Fruit fly (Drosophila melanogaster) whole organism, pupa: ENCODE data around the gene ringer.

Source experiments
- CG10348 ChIP-seq: fragments of 200-800 bp; sonication (Bioruptor generic); IDR thresholded peaks from 2 replicates; pipeline ENCODE4 v1.3.6; 2022; ENCODE audit warnings: missing biosample characterization, missing genetic modification characterization
- CG12605 ChIP-seq: fragments of 200-800 bp; sonication (Bioruptor generic); IDR thresholded peaks from 2 replicates; pipeline ENCODE4 v1.3.6; 2022; ENCODE audit warnings: missing biosample characterization, missing genetic modification characterization
- CG13204 ChIP-seq: fragments of 200-800 bp; sonication (Bioruptor generic); optimal IDR thresholded peaks from 2 replicates; lab custom pipeline; 2018; ENCODE audit warnings: missing biosample characterization, mild to moderate bottlenecking, missing genetic modification characterization, moderate library complexity
- CG14655 ChIP-seq: fragments of 200-800 bp; sonication (Bioruptor generic); optimal IDR thresholded peaks from 3 replicates; lab custom pipeline; 2017; ENCODE audit warnings: mild to moderate bottlenecking, missing biosample characterization, missing genetic modification reagents, missing genetic modification characterization
- CG15710 ChIP-seq: fragments of 200-800 bp; sonication (Bioruptor generic); optimal IDR thresholded peaks from 2 replicates; lab custom pipeline; 2018; ENCODE audit warnings: missing biosample characterization, mild to moderate bottlenecking, missing genetic modification characterization, moderate library complexity
- CG17806 ChIP-seq: fragments of 200-800 bp; sonication (Bioruptor generic); optimal IDR thresholded peaks from 2 replicates; lab custom pipeline; 2018; ENCODE audit warnings: missing biosample characterization, mild to moderate bottlenecking, missing genetic modification characterization, moderate library complexity
- CG32121 ChIP-seq: fragments of 200-800 bp; sonication (Bioruptor generic); IDR thresholded peaks from 2 replicates; pipeline ENCODE4 v1.3.6; 2022; ENCODE audit warnings: missing biosample characterization, missing genetic modification characterization
- CG34367 ChIP-seq: fragments of 200-800 bp; sonication (Bioruptor generic); optimal IDR thresholded peaks from 2 replicates; lab custom pipeline; 2018; ENCODE audit warnings: missing biosample characterization, mild to moderate bottlenecking, missing genetic modification characterization
- CG4496 ChIP-seq: fragments of 200-800 bp; sonication (Bioruptor generic); IDR thresholded peaks from 3 replicates; pipeline ENCODE4 v1.3.6; 2022; ENCODE audit warnings: missing biosample characterization, missing genetic modification characterization
- CG8159 ChIP-seq: fragments of 200-800 bp; sonication (Bioruptor generic); optimal IDR thresholded peaks from 3 replicates; lab custom pipeline; 2018; ENCODE audit warnings: missing biosample characterization, mild to moderate bottlenecking, missing genetic modification characterization, moderate library complexity
- CG8301 ChIP-seq: fragments of 200-800 bp; sonication (Bioruptor generic); optimal IDR thresholded peaks from 2 replicates; lab custom pipeline; 2018; ENCODE audit warnings: missing biosample characterization, mild to moderate bottlenecking, missing genetic modification characterization
- CG9948 ChIP-seq: fragments of 200-800 bp; sonication (Bioruptor generic); optimal IDR thresholded peaks from 2 replicates; lab custom pipeline; 2018; ENCODE audit warnings: missing biosample characterization, mild to moderate bottlenecking, missing genetic modification characterization, moderate library complexity
- D1 ChIP-seq: fragments of 200-800 bp; sonication (Bioruptor generic); optimal IDR thresholded peaks from 2 replicates; lab custom pipeline; 2018; ENCODE audit warnings: missing biosample characterization, mild to moderate bottlenecking, missing genetic modification characterization, moderate library complexity
- EcR ChIP-seq: fragments of 200-800 bp; sonication (Bioruptor generic); optimal IDR thresholded peaks from 3 replicates; lab custom pipeline; 2019; ENCODE audit warnings: missing biosample characterization, missing genetic modification characterization, mild to moderate bottlenecking, moderate library complexity, missing genetic modification reagents
- Ets98B ChIP-seq: fragments of 200-800 bp; sonication (Bioruptor generic); IDR thresholded peaks from 2 replicates; pipeline ENCODE4 v1.3.6; 2022; ENCODE audit warnings: missing biosample characterization, missing genetic modification characterization
- Pif1A ChIP-seq: fragments of 200-800 bp; sonication (Bioruptor generic); optimal IDR thresholded peaks from 3 replicates; lab custom pipeline; 2016; ENCODE audit warnings: missing biosample characterization, missing genetic modification characterization
- Pif1B ChIP-seq: fragments of 200-800 bp; sonication (Bioruptor generic); optimal IDR thresholded peaks from 3 replicates; lab custom pipeline; 2016; ENCODE audit warnings: missing biosample characterization, missing genetic modification characterization
- Snoo ChIP-seq: fragments of 200-800 bp; sonication (Bioruptor generic); optimal IDR thresholded peaks from 3 replicates; lab custom pipeline; 2017; ENCODE audit warnings: missing biosample characterization, mild to moderate bottlenecking, missing genetic modification characterization, inconsistent platforms
- fd96Ca ChIP-seq: fragments of 200-800 bp; sonication (Bioruptor generic); IDR thresholded peaks from 3 replicates; pipeline ENCODE4 v1.3.6; 2022; ENCODE audit warnings: missing biosample characterization, missing genetic modification characterization
- gl ChIP-seq: fragments of 200-800 bp; sonication (Bioruptor generic); optimal IDR thresholded peaks from 2 replicates; lab custom pipeline; 2018; ENCODE audit warnings: missing biosample characterization, mild to moderate bottlenecking, missing genetic modification characterization
- rn ChIP-seq: fragments of 200-800 bp; sonication (Bioruptor generic); IDR thresholded peaks from 2 replicates; pipeline ENCODE4 v1.3.6; 2022; ENCODE audit warnings: missing biosample characterization, missing genetic modification characterization

Gene ringer

dm6 chr3L:16362119-16362653 is 3.0 kb upstream of the ringer start, which contains the start of gene Cpr72Ea:
Gene Cpr72Ea, plus strand, starts transcription at chr3L:16362603.
- no peak for TF ChIP-seq CG13204 (GFP tag; lab: Kevin White, UChicago)
- TF ChIP-seq CG8301, result no peak
- TF ChIP-seq CG17806, result peak; percentile 6
- no peak for TF ChIP-seq Ets98B
- no peak for TF ChIP-seq Pif1A (GFP tag; lab: Kevin White, UChicago)
- TF ChIP-seq gl (tag; lab: Kevin White, UChicago), result no peak
- TF ChIP-seq EcR (GFP tag; lab: Kevin White, UChicago), result no peak
- peak; percentile 73 for TF ChIP-seq CG9948 (tag; lab: Kevin White, UChicago)
- no peak for TF ChIP-seq CG12605 (GFP tag; lab: Robert Waterston, UW)
- TF ChIP-seq CG4496 (GFP tag; lab: Robert Waterston, UW), result no peak
- TF ChIP-seq D1, result peak; percentile 49
- peak; percentile 72 for TF ChIP-seq CG8159
- TF ChIP-seq fd96Ca, result no peak
- no peak for TF ChIP-seq rn (GFP tag; lab: Robert Waterston, UW)
- peak; percentile 17 for TF ChIP-seq CG34367 (tag; lab: Kevin White, UChicago)
- TF ChIP-seq CG14655, result peak; percentile 39
- no peak for TF ChIP-seq CG10348 (GFP tag; lab: Robert Waterston, UW)
- TF ChIP-seq Pif1B (GFP tag; lab: Kevin White, UChicago), result no peak
- peak; percentile 55 for TF ChIP-seq CG15710 (tag; lab: Kevin White, UChicago)
- no peak for TF ChIP-seq CG32121
- TF ChIP-seq Snoo, result no peak

- peak; percentile 98 for TF ChIP-seq CG8159
- TF ChIP-seq CG4496 (GFP tag; lab: Robert Waterston, UW), result no peak
- no peak for TF ChIP-seq CG10348 (GFP tag; lab: Robert Waterston, UW)
- no peak for TF ChIP-seq CG32121
- TF ChIP-seq CG9948 (tag; lab: Kevin White, UChicago), result peak; percentile 98
- peak; percentile 67 for TF ChIP-seq CG8301
- peak; percentile 84 for TF ChIP-seq Pif1B (GFP tag; lab: Kevin White, UChicago)
- TF ChIP-seq CG15710 (tag; lab: Kevin White, UChicago), result peak; percentile 97
- TF ChIP-seq D1, result peak; percentile 93
- no peak for TF ChIP-seq rn (GFP tag; lab: Robert Waterston, UW)
- TF ChIP-seq CG13204 (GFP tag; lab: Kevin White, UChicago), result peak; percentile 90
- TF ChIP-seq CG34367 (tag; lab: Kevin White, UChicago), result peak; percentile 95
- no peak for TF ChIP-seq Ets98B
- peak; percentile 83 for TF ChIP-seq Pif1A (GFP tag; lab: Kevin White, UChicago)
- peak; percentile 91 for TF ChIP-seq EcR (GFP tag; lab: Kevin White, UChicago)
- TF ChIP-seq CG12605 (GFP tag; lab: Robert Waterston, UW), result no peak
- TF ChIP-seq CG14655, result peak; percentile 83
- TF ChIP-seq Snoo, result peak; percentile 73
- 0 out of 3 replicates have a peak, but pooled peaks have one; percentile 22 for TF ChIP-seq fd96Ca
- TF ChIP-seq CG17806, result peak; percentile 94
- peak; percentile 86 for TF ChIP-seq gl (tag; lab: Kevin White, UChicago)
These were observed 2.1 kb upstream of the ringer start for dm6 chr3L:16361200-16361815.

- TF ChIP-seq gl (tag; lab: Kevin White, UChicago) (no peak), CG8159 (no peak), rn (GFP tag; lab: Robert Waterston, UW) (no peak), CG12605 (GFP tag; lab: Robert Waterston, UW) (no peak), Pif1B (GFP tag; lab: Kevin White, UChicago) (no peak), CG15710 (tag; lab: Kevin White, UChicago) (no peak), CG17806 (no peak), fd96Ca (no peak), CG8301 (no peak), CG14655 (no peak), CG32121 (no peak), CG4496 (GFP tag; lab: Robert Waterston, UW) (no peak), CG9948 (tag; lab: Kevin White, UChicago) (no peak), D1 (no peak), CG10348 (GFP tag; lab: Robert Waterston, UW) (no peak), Pif1A (GFP tag; lab: Kevin White, UChicago) (no peak), CG13204 (GFP tag; lab: Kevin White, UChicago) (no peak), EcR (GFP tag; lab: Kevin White, UChicago) (no peak), Snoo (no peak), Ets98B (no peak)
- TF ChIP-seq, all 21 proteins: peak for 0
These were observed 567 bp upstream of the ringer start for dm6 chr3L:16359795-16360194.

DNA sequence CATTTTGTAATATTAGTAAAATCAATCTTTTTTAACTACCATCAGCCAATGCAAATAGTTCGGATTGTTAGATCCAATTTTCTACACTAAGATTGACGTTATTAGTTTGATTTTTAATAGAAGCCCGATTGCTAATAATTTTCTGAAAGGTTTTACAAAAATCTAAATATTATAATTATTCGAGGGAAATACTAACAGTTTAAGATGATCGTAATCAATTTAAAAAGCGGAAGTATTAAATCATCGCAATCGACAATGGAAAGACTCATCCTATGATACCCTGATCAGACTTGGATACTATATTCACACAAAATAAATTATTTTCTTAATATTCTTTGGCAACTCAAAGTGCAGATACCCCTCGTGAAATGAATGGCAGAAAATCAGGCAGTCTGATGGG is 1.4 kb downstream of the ringer start:
- TF ChIP-seq CG8301 (no peak), CG34367 (tag; lab: Kevin White, UChicago) (no peak), CG14655 (no peak), CG15710 (tag; lab: Kevin White, UChicago) (peak; percentile 16), D1 (peak; percentile 52), Ets98B (no peak), CG4496 (GFP tag; lab: Robert Waterston, UW) (no peak), Snoo (no peak), fd96Ca (no peak), CG32121 (no peak), gl (tag; lab: Kevin White, UChicago) (no peak), rn (GFP tag; lab: Robert Waterston, UW) (no peak), Pif1B (GFP tag; lab: Kevin White, UChicago) (no peak), CG9948 (tag; lab: Kevin White, UChicago) (peak; percentile 27), EcR (GFP tag; lab: Kevin White, UChicago) (no peak), CG8159 (peak; percentile 62)
- TF ChIP-seq, all 21 proteins: peak for 4

DNA sequence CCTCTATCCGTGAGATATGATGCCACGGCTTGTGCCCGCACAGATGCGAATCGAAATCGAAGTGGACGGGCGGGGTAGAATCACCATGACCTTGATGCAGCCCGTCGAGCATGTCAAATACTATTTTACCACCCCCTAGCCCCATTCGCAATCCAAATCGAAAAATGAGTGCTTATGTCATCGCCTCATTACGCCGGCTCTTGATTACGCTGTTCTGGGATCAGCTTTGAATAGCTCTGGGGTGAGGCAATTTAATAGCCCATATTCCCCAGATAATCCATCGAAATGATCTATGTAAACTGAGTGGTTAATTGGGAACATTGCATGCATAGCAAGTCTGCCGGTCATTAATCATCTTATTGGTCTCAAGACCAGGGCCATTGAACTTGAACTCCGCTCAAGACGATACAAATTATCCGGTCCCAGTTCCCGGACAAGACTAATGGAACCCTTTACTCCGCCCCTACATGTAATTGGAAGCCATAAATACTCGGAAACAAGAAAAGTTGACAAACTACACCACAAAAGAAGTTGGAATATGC is 2.0 kb downstream of the ringer start:
- TF ChIP-seq CG34367 (tag; lab: Kevin White, UChicago) (no peak), EcR (GFP tag; lab: Kevin White, UChicago) (peak; percentile 91), fd96Ca (no peak)
